Worm (Caenorhabditis elegans) whole organism, early embryonic: ENCODE measurements around the gene W07E11.1.

Source experiments
- aly-1 ChIP-seq: sonication (generic microtip); optimal IDR thresholded peaks from 2 replicates; lab custom pipeline; 2016; ENCODE audit warnings: missing genetic modification characterization, missing compliant biosample characterization
- ama-1 ChIP-seq: fragments of 150-350 bp; optimal IDR thresholded peaks from 2 replicates; lab custom pipeline; 2014
- ceh-36 ChIP-seq: sonication (generic microtip); optimal IDR thresholded peaks from 2 replicates; lab custom pipeline; 2016; ENCODE audit warnings: missing genetic modification characterization, inconsistent platforms, missing compliant biosample characterization
- ets-7 ChIP-seq: sonication (generic microtip); optimal IDR thresholded peaks from 2 replicates; lab custom pipeline; 2016; ENCODE audit warnings: missing genotype, missing genetic modification characterization, missing compliant biosample characterization
- flt-1 ChIP-seq: fragments of 200-800 bp; sonication (Bioruptor generic); IDR thresholded peaks from 2 replicates; pipeline ENCODE4 v1.3.6; 2022; ENCODE audit warnings: missing genetic modification characterization, missing compliant biosample characterization
- hmbx-1 ChIP-seq: sonication (generic microtip); optimal IDR thresholded peaks from 2 replicates; lab custom pipeline; 2016; ENCODE audit warnings: mild to moderate bottlenecking, missing genetic modification characterization, missing compliant biosample characterization
- hnd-1 ChIP-seq: sonication (generic microtip); optimal IDR thresholded peaks from 2 replicates; lab custom pipeline; 2016; ENCODE audit warnings: missing genetic modification characterization, missing compliant biosample characterization
- pes-1 ChIP-seq: fragments of 200-800 bp; sonication (Bioruptor generic); IDR thresholded peaks from 2 replicates; pipeline ENCODE4 v1.3.6; 2022; ENCODE audit warnings: missing genetic modification reagents, missing genetic modification characterization, missing compliant biosample characterization
- scrt-1 ChIP-seq: fragments of 200-800 bp; sonication (Bioruptor generic); IDR thresholded peaks from 2 replicates; pipeline ENCODE4 v1.3.6; 2022; ENCODE audit warnings: missing genetic modification characterization, missing compliant biosample characterization
- sea-1 ChIP-seq: fragments of 200-800 bp; sonication (Bioruptor generic); conservative IDR thresholded peaks from 2 replicates; pipeline ENCODE4 v1.3.6; 2022; ENCODE audit warnings: missing genetic modification characterization, missing compliant biosample characterization
- tra-4 ChIP-seq: sonication (generic microtip); optimal IDR thresholded peaks from 2 replicates; lab custom pipeline; 2017; ENCODE audit warnings: missing genetic modification characterization, missing compliant biosample characterization

ce11 chrX:10047325-10047724 is 37.1 kb upstream of the W07E11.1 start, which contains the start of gene ZC374.2:
- no peak for TF ChIP-seq ama-1 (lab: Kevin White, UChicago)
- no peak for TF ChIP-seq pes-1 (GFP tag; lab: Robert Waterston, UW)
- no peak for TF ChIP-seq ceh-36 (tag; lab: Kevin White, UChicago)
- TF ChIP-seq flt-1 (GFP tag; lab: Robert Waterston, UW): no peak
- no peak for TF ChIP-seq hnd-1
- no peak for TF ChIP-seq tra-4 (tag; lab: Kevin White, UChicago)
- no peak for TF ChIP-seq sea-1 (GFP tag; lab: Robert Waterston, UW)
- no peak for TF ChIP-seq hmbx-1 (tag; lab: Kevin White, UChicago)
- TF ChIP-seq ets-7 (tag; lab: Kevin White, UChicago): no peak
- no peak for TF ChIP-seq scrt-1 (GFP tag; lab: Robert Waterston, UW)
- TF ChIP-seq aly-1 (tag; lab: Kevin White, UChicago): no peak
